Worm (Caenorhabditis elegans): ENCODE results near the gene ttr-47.

ttr-47 gene

ce11 chrV:8966086-8966485 lies 43.2 kb downstream of the ttr-47 start, which contains the start of gene nhr-219:
Gene nhr-219 (minus strand): TSS chrV:8966186.
- TF ChIP-seq sup-37 (GFP tag; optimal IDR thresholded peaks at IDR 0.05) (no peak), nhr-237 (tag; optimal IDR thresholded peaks at IDR 0.05) (no peak), nhr-90 (tag; optimal IDR thresholded peaks at IDR 0.05; ENCODE audit: poor library complexity) (no peak), nhr-11 (tag; optimal IDR thresholded peaks at IDR 0.05) (no peak)

ce11 chrV:8972271-8972670 lies 49.4 kb downstream of the ttr-47 start, which contains the start of gene nhr-195:
Gene nhr-195 (minus strand): TSS chrV:8972371.
- no peak for TF ChIP-seq mep-1 (tag; optimal IDR thresholded peaks at IDR 0.05)
- no peak for TF ChIP-seq hlh-4 (tag; optimal IDR thresholded peaks at IDR 0.05)

Data from whole organism, L1 larva.